Worm (Caenorhabditis elegans) whole organism, L4 larva: ENCODE measurements around the gene R11F4.1.

Source experiments
- T20F7.1 ChIP-seq: fragments of 200-800 bp; sonication (Bioruptor generic); optimal IDR thresholded peaks from 2 replicates; lab custom pipeline; 2018; ENCODE audit warnings: mild to moderate bottlenecking, missing genetic modification characterization, missing compliant biosample characterization
- T26A8.4 ChIP-seq: fragments of 200-800 bp; sonication (Bioruptor generic); IDR thresholded peaks from 2 replicates; pipeline ENCODE4 v1.3.6; 2022; ENCODE audit warnings: missing genetic modification characterization, missing compliant biosample characterization
- Y5F2A.4 ChIP-seq: fragments of 200-800 bp; sonication (Bioruptor generic); optimal IDR thresholded peaks from 2 replicates; lab custom pipeline; 2018; ENCODE audit warnings: mild to moderate bottlenecking, missing genetic modification characterization, missing compliant biosample characterization
- aha-1 ChIP-seq: fragments of 150-350 bp; peaks from one replicate; lab custom pipeline; 2014; ENCODE audit warnings: missing biosample characterization, missing genetic modification characterization
- aly-2 ChIP-seq: sonication (generic microtip); optimal IDR thresholded peaks from 2 replicates; lab custom pipeline; 2018; ENCODE audit warnings: missing biosample characterization, missing genetic modification characterization
- ceh-20 ChIP-seq: fragments of 200-800 bp; sonication (Bioruptor generic); IDR thresholded peaks from 2 replicates; pipeline ENCODE4 v1.3.6; 2022; ENCODE audit warnings: missing genetic modification reagents, missing genetic modification characterization, missing compliant biosample characterization
- ceh-28 ChIP-seq: fragments of 150-350 bp; optimal IDR thresholded peaks from 2 replicates; lab custom pipeline; 2014; ENCODE audit warnings: missing biosample characterization, missing genetic modification reagents, missing genetic modification characterization
- ceh-44 ChIP-seq: fragments of 200-800 bp; sonication (Bioruptor generic); IDR thresholded peaks from 2 replicates; pipeline ENCODE4 v1.3.6; 2022; ENCODE audit warnings: missing genetic modification reagents, missing genetic modification characterization, missing compliant biosample characterization
- ceh-82 ChIP-seq: sonication (generic microtip); optimal IDR thresholded peaks from 2 replicates; lab custom pipeline; 2017; ENCODE audit warnings: missing biosample characterization, missing genetic modification characterization
- ctbp-1 ChIP-seq: fragments of 200-800 bp; sonication (Bioruptor generic); IDR thresholded peaks from 2 replicates; pipeline ENCODE4 v1.3.6; 2022; ENCODE audit warnings: missing genetic modification reagents, missing genetic modification characterization, missing compliant biosample characterization
- daf-12 ChIP-seq: fragments of 150-350 bp; optimal IDR thresholded peaks from 2 replicates; lab custom pipeline; 2014; ENCODE audit warnings: missing biosample characterization, missing genetic modification reagents, missing genetic modification characterization
- daf-8 ChIP-seq: fragments of 200-800 bp; sonication (Bioruptor generic); IDR thresholded peaks from 2 replicates; pipeline ENCODE4 v1.3.6; 2022; ENCODE audit warnings: missing genetic modification characterization, missing compliant biosample characterization
- dmd-6 ChIP-seq: fragments of 200-800 bp; sonication (Bioruptor generic); IDR thresholded peaks from 2 replicates; pipeline ENCODE4 v1.3.6; 2022; ENCODE audit warnings: missing genetic modification reagents, missing genetic modification characterization, missing compliant biosample characterization
- dmd-8 ChIP-seq: fragments of 200-800 bp; sonication (Bioruptor generic); IDR thresholded peaks from 2 replicates; pipeline ENCODE4 v1.3.6; 2022; ENCODE audit warnings: missing genetic modification characterization, missing compliant biosample characterization
- egl-27 ChIP-seq: sonication (generic microtip); optimal IDR thresholded peaks from 3 replicates; lab custom pipeline; 2017; ENCODE audit warnings: missing biosample characterization, missing genetic modification reagents, missing genetic modification characterization
- fkh-10 ChIP-seq: fragments of 150-350 bp; optimal IDR thresholded peaks from 2 replicates; lab custom pipeline; 2014; ENCODE audit warnings: missing biosample characterization, missing genetic modification reagents, missing genetic modification characterization
- fos-1 ChIP-seq: fragments of 150-350 bp; optimal IDR thresholded peaks from 2 replicates; lab custom pipeline; 2014; ENCODE audit warnings: missing biosample characterization, missing genetic modification characterization
- gei-8 ChIP-seq: fragments of 200-800 bp; sonication (Bioruptor generic); optimal IDR thresholded peaks from 2 replicates; lab custom pipeline; 2018; ENCODE audit warnings: mild to moderate bottlenecking, missing genetic modification characterization, missing compliant biosample characterization
- hif-1 ChIP-seq, 2 experiments: sonication (generic microtip); optimal IDR thresholded peaks; 2 replicates each; lab custom pipeline; 2016 to 2017; ENCODE audit warnings: missing compliant biosample characterization in 2 of 2, missing genetic modification characterization in 2 of 2, missing genetic modification reagents in 2 of 2, missing genotype in 2 of 2, mild to moderate bottlenecking in 1 of 2
- hlh-30 ChIP-seq: sonication (generic microtip); optimal IDR thresholded peaks from 2 replicates; lab custom pipeline; 2017; ENCODE audit warnings: antibody characterized with exemption, mild to moderate bottlenecking, missing genetic modification characterization, missing compliant biosample characterization; ENCODE audit not compliant: insufficient read depth
- lin-1 ChIP-seq: fragments of 200-800 bp; sonication (Bioruptor generic); IDR thresholded peaks from 2 replicates; pipeline ENCODE4 v1.3.6; 2022; ENCODE audit warnings: missing genetic modification reagents, missing genetic modification characterization, missing compliant biosample characterization
- lir-3 ChIP-seq: sonication (generic microtip); optimal IDR thresholded peaks from 2 replicates; lab custom pipeline; 2016; ENCODE audit warnings: mild to moderate bottlenecking, missing genetic modification characterization, missing compliant biosample characterization
- lsy-2 ChIP-seq, 2 experiments: fragments of 150-350 bp in 1 of 2; sonication (generic microtip) in 1 of 2; optimal IDR thresholded peaks; 2 replicates each; lab custom pipeline; 2014 to 2017; ENCODE audit warnings: missing biosample characterization in 2 of 2, missing genetic modification characterization in 2 of 2
- mdl-1 ChIP-seq, 2 experiments: fragments of 150-350 bp in 1 of 2; sonication (generic microtip) in 1 of 2; optimal IDR thresholded peaks; 2 replicates each; lab custom pipeline; 2014 to 2017; ENCODE audit warnings: missing biosample characterization in 2 of 2, missing genetic modification characterization in 2 of 2
- nhr-102 ChIP-seq: sonication (generic microtip); optimal IDR thresholded peaks from 2 replicates; lab custom pipeline; 2016; ENCODE audit warnings: mild to moderate bottlenecking, missing genetic modification characterization, moderate library complexity, missing compliant biosample characterization
- nhr-111 ChIP-seq: fragments of 200-800 bp; sonication (Bioruptor generic); optimal IDR thresholded peaks from 2 replicates; lab custom pipeline; 2018; ENCODE audit warnings: mild to moderate bottlenecking, missing genetic modification characterization, missing compliant biosample characterization
- nhr-237 ChIP-seq: sonication (generic microtip); optimal IDR thresholded peaks from 2 replicates; lab custom pipeline; 2017; ENCODE audit warnings: missing biosample characterization, missing genetic modification characterization
- nhr-42 ChIP-seq: fragments of 200-800 bp; sonication (Bioruptor generic); IDR thresholded peaks from 2 replicates; pipeline ENCODE4 v1.3.6; 2022; ENCODE audit warnings: missing genetic modification characterization, missing compliant biosample characterization
- nhr-48 ChIP-seq: sonication (generic microtip); optimal IDR thresholded peaks from 2 replicates; lab custom pipeline; 2016; ENCODE audit warnings: mild to moderate bottlenecking, missing genetic modification characterization, missing compliant biosample characterization
- nhr-6 ChIP-seq: fragments of 150-350 bp; optimal IDR thresholded peaks from 2 replicates; lab custom pipeline; 2014; ENCODE audit warnings: missing biosample characterization, missing genetic modification characterization
- nhr-77 ChIP-seq: fragments of 150-350 bp; optimal IDR thresholded peaks from 2 replicates; lab custom pipeline; 2014; ENCODE audit warnings: missing biosample characterization, missing genetic modification characterization
- pqm-1 ChIP-seq: sonication (generic microtip); optimal IDR thresholded peaks from 2 replicates; lab custom pipeline; 2017; ENCODE audit warnings: missing biosample characterization, missing genetic modification characterization
- saeg-2 ChIP-seq: fragments of 200-800 bp; sonication (Bioruptor generic); IDR thresholded peaks from 2 replicates; pipeline ENCODE4 v1.3.6; 2022; ENCODE audit warnings: missing genetic modification reagents, missing genetic modification characterization, missing compliant biosample characterization
- set-16 ChIP-seq: fragments of 200-800 bp; sonication (Bioruptor generic); IDR thresholded peaks from 2 replicates; pipeline ENCODE4 v1.3.6; 2022; ENCODE audit warnings: missing genetic modification reagents, missing genetic modification characterization, missing compliant biosample characterization
- tra-1 ChIP-seq: fragments of 200-800 bp; sonication (Bioruptor generic); IDR thresholded peaks from 2 replicates; pipeline ENCODE4 v1.3.6; 2022; ENCODE audit warnings: missing genetic modification reagents, missing genetic modification characterization, missing compliant biosample characterization
- unc-62 ChIP-seq, 3 experiments: fragments of 150-350 bp in 1 of 3; sonication (generic microtip); optimal IDR thresholded peaks in 2 of 3; peaks in 1 of 3; 1 replicate in 1 of 3; 2 replicates in 2 of 3; lab custom pipeline; 2014 to 2017; ENCODE audit warnings: missing biosample characterization in 3 of 3, missing genetic modification characterization in 3 of 3, missing genetic modification reagents in 3 of 3, missing genotype in 1 of 3

Gene R11F4.1

DNA sequence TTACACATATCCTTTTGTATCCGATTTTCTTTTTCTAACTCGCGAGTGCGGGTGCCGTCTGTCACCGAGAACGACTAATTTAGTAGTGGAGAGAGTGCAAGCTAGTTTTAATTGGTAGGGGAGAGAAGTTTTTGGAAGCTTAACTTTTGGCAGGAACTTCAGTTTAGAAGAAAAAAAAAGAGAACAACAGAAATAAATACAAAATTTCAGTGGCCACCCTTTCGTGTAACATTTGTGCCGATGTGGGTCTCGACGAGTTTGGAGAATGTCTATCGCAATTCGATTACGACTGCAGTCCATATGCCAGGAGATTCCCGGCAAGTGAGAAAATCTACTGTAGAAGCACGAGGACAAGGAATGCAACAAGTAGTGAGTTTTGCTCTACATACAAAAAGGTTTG lies 23.6 kb upstream of the R11F4.1 start:
- TF ChIP-seq lir-3 (tag; lab: Kevin White, UChicago): no peak
- TF ChIP-seq aha-1 (tag; lab: Kevin White, UChicago): peak; percentile 92

DNA sequence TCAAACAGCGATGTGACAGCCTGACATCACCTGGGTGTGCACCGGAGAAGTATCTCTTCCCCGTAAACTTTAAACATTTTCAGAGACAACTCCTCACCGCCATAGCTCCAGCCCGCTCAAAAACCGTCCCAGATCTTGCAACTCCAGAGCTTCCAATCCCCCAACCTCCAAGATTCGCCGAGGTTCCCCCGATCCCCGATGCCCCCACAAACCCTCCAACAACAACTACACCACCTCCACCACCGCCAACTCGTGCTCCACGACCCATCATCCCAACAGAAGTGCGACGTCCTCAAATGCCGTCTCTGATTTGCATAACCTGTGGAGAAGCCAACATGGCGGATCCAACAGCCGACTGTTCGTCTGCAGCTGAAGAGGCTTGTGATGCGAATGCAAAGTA lies 20.7 kb upstream of the R11F4.1 start:
- TF ChIP-seq ceh-44 (GFP tag; lab: Robert Waterston, UW): no peak
- peak; percentile 68 for TF ChIP-seq set-16 (GFP tag; lab: Robert Waterston, UW)
- TF ChIP-seq, all 104 proteins: peak for 1

DNA sequence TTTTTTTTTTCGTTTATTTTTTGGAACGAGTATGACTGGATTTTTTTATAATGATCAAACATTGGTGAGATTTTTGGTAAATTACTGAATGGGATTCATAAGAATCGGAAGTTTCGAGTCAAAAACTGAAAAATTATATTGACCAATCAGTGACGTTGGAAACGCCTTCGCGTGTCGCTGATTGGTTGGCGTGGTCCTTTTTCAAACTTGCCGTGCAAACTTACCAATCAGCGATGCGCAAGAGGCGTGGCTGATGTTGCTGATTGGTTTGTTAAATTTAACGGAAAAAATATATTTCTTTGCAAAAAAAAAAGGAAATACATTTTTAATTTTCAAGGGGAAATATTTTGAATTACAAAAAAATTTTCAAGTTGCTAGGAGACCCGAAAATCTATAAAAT lies 17.0 kb upstream of the R11F4.1 start:
- TF ChIP-seq lir-3 (tag; lab: Kevin White, UChicago): no peak
- no peak for TF ChIP-seq ctbp-1 (GFP tag; lab: Robert Waterston, UW)
- no peak for TF ChIP-seq nhr-42
- no peak for TF ChIP-seq gei-8
- TF ChIP-seq unc-62 (GFP tag; optimal IDR thresholded peaks at IDR 0.05 in 1 of 2; lab: Kevin White, UChicago): no peak
- TF ChIP-seq unc-62 (tag; optimal IDR thresholded peaks at IDR 0.05; lab: Kevin White, UChicago): no peak
- TF ChIP-seq mdl-1 (tag; optimal IDR thresholded peaks at IDR 0.05; lab: Kevin White, UChicago): no peak
- no peak for TF ChIP-seq T20F7.1
- no peak for TF ChIP-seq T26A8.4
- no peak for TF ChIP-seq aly-2 (tag; lab: Kevin White, UChicago)
- no peak for TF ChIP-seq egl-27 (tag; lab: Kevin White, UChicago)
- no peak for TF ChIP-seq fos-1 (tag; lab: Kevin White, UChicago)
- no peak for TF ChIP-seq nhr-111 (GFP tag; lab: Kevin White, UChicago)
- TF ChIP-seq pqm-1 (tag; lab: Kevin White, UChicago): no peak
- no peak for TF ChIP-seq hlh-30 (tag; lab: Kevin White, UChicago)
- TF ChIP-seq, all 104 proteins: peak for 0

DNA sequence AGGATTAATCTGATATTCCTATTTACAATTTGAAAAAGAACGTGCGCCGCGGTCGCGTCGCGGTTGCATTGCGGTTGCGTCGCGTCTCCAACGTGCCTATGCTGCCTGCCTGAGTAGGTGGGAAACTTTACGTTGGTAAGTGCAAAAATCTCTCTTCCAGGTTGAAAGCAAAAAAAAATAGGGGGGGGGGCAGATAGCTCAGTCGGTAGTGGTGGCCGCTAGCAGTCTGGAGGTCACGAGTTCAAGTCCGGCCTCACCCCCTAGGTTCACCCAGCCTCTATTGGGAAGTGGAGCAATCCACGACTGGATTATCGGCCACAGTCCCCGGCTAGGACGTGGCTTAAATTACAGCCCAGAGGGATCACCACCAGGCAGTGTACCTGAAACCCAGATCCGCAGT lies 13.7 kb upstream of the R11F4.1 start:
- peak; percentile 67 for TF ChIP-seq set-16 (GFP tag; lab: Robert Waterston, UW)
- TF ChIP-seq, all 104 proteins: peak for 1; not testable (repeated sequence) for 103

DNA sequence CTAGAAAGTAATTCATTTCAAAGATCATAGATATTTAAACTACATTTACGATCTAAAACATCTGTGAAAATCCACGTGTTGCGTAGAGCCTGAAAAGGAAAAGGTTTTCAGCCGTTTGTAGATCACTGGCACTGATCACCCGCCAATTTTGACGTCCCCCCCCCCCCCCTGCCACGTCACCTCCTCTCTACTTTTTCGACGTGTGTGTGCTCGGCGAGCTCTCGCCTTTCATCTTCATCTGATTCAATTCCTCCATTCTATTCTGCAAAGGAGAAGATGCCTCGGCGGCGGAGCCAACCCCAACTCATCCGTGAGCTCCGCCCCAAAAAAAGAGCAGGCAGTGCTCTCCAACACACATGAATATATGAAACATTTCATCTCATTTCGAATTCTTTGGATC lies 10.6 kb upstream of the R11F4.1 start:
- TF ChIP-seq T20F7.1: no peak
- TF ChIP-seq set-16 (GFP tag; lab: Robert Waterston, UW): peak; percentile 65
- TF ChIP-seq aha-1 (tag; lab: Kevin White, UChicago): peak; percentile 43

DNA sequence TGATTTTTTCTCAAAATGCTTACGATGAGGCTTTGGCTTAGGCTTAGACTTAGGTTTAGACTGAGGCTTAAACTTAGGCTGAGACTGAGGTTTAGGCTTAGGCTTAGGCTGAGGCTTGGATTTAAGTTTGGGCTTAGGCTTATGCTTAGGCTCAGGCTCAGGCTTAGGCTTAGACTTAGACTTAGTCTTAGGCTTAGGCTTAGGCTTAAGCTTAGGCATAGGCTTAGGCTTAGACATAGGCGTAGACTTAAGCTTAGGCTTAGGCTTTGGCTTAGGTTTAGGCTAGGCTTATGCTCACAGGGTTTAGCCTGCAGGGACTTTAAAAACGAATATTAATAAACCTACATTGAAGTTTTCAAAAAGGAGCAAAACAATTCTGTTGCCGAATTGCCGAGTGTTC lies 9.8 kb upstream of the R11F4.1 start:
- TF ChIP-seq daf-8 (GFP tag; lab: Robert Waterston, UW) (no peak), aha-1 (tag; lab: Kevin White, UChicago) (peak; percentile 57), Y5F2A.4 (no peak), nhr-237 (tag; lab: Kevin White, UChicago) (no peak)

DNA sequence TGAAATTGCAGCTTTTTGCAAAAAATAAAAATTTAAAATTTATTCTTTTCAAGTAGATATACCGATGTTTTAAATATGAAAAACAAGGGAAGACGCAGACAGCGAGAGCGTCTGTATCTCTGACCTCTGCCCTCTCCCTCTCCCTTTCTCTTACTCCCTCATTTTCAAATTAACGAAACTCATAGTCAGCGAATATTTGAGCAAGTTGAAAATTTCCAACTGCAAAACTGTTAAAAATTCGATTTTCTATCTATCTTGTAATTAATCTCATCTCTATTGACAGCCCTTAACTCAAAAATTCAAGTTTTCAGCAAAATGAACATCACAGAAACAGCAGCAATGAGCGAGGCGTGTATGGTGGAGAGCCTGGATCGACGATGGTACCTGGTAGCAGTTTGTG lies 9.0 kb upstream of the R11F4.1 start, which contains the start of gene R11F4.2:
R11F4.2 (plus strand) TSS at position 301 of the 400 bp plus-strand sequence.
- TF ChIP-seq ceh-28 (tag; lab: Kevin White, UChicago) (no peak), fkh-10 (GFP tag; lab: Kevin White, UChicago) (no peak), ceh-82 (no peak)
- TF ChIP-seq, all 104 proteins: peak for 0

DNA sequence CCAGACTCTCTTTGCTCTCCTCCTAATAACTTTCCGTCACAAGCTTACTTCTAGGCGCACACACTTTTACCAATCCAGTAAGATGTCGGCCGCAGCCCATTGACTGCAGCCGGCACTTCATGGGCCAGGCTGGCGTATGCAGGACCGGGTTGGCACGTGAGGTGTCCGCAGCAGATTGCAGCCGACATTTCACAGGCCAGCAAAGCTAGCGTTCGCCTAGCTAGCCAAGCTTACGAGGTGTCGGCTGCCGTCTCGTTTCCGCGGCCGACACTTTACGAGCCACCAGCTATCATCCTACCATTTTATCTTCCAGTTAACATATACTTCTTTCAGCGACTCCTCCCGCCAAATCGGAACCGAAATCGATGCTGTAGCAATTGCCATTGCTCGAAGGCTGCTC lies 6.1 kb upstream of the R11F4.1 start:
- no peak for TF ChIP-seq mdl-1 (tag; optimal IDR thresholded peaks at IDR 0.05; lab: Kevin White, UChicago)
- peak; percentile 76 for TF ChIP-seq set-16 (GFP tag; lab: Robert Waterston, UW)

DNA sequence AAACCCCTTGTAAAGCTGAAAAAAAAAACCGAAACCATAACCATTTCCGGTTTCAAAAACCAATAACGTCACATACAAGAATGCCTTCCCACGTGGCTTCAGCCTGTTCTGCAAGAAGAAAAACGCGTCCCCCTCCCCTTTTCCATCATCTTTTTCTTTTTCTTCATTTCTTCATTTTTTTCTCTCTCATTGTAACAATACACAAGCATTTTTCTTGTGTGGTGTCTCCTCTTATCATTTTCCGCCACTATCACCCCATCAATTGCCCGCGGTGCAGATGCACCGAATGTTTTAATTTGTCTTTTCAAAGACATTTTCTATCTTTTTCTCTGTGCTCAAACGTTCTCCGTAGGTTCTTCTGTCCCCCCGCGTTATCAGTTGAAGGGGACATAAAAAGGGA lies 2.5 kb upstream of the R11F4.1 start:
- TF ChIP-seq dmd-8 (no peak), hif-1 (tag; optimal IDR thresholded peaks at IDR 0.05; lab: Kevin White, UChicago) (peak in 1 of 2 experiments; percentile 37), saeg-2 (peak; percentile 48; the same call in 1 of the 2 replicates), nhr-102 (peak; percentile 75), nhr-6 (tag; lab: Kevin White, UChicago) (peak; percentile 32), dmd-6 (GFP tag; lab: Robert Waterston, UW) (peak; percentile 99), lin-1 (peak; percentile 86), daf-12 (tag; lab: Kevin White, UChicago) (no peak), ceh-20 (GFP tag; lab: Robert Waterston, UW) (peak; percentile 78), nhr-48 (peak; percentile 99), tra-1 (peak; percentile 91), lsy-2 (tag; optimal IDR thresholded peaks at IDR 0.05; lab: Kevin White, UChicago) (peak in 1 of 2 experiments; percentile 67), nhr-77 (tag; lab: Kevin White, UChicago) (peak; percentile 95), pqm-1 (tag; lab: Kevin White, UChicago) (peak; percentile 95)
